Fruit fly (Drosophila melanogaster) whole organism, embryonic: ENCODE data around the gene Mrgn1.

Experiments
- Atf3 ChIP-seq: fragments of 200-800 bp; sonication (Bioruptor generic); optimal IDR thresholded peaks from 3 replicates; lab custom pipeline; 2016; ENCODE audit warnings: missing biosample characterization, missing genetic modification characterization
- Atf6 ChIP-seq: fragments of 200-800 bp; sonication (Bioruptor generic); IDR thresholded peaks from 2 replicates; pipeline ENCODE4 v1.3.6; 2022; ENCODE audit warnings: missing biosample characterization, missing genetic modification characterization
- CG10654 ChIP-seq: fragments of 200-800 bp; sonication (Bioruptor generic); optimal IDR thresholded peaks from 2 replicates; lab custom pipeline; 2016; ENCODE audit warnings: missing biosample characterization, missing genetic modification characterization
- CG11247 ChIP-seq: fragments of 200-800 bp; sonication (Bioruptor generic); IDR thresholded peaks from 2 replicates; pipeline ENCODE4 v1.3.6; 2022; ENCODE audit warnings: missing biosample characterization, missing genetic modification characterization
- CG11456 ChIP-seq: fragments of 200-800 bp; sonication (Bioruptor generic); IDR thresholded peaks from 3 replicates; pipeline ENCODE4 v1.3.6; 2022; ENCODE audit warnings: missing biosample characterization, missing genetic modification characterization
- CG12942 ChIP-seq: fragments of 200-800 bp; sonication (Bioruptor generic); optimal IDR thresholded peaks from 3 replicates; lab custom pipeline; 2016; ENCODE audit warnings: missing biosample characterization, missing genetic modification characterization
- CG1603 ChIP-seq: fragments of 200-800 bp; sonication (Bioruptor generic); optimal IDR thresholded peaks from 2 replicates; lab custom pipeline; 2019; ENCODE audit warnings: missing biosample characterization, mild to moderate bottlenecking, missing genetic modification characterization, moderate library complexity
- CG17361 ChIP-seq: fragments of 200-800 bp; sonication (Bioruptor generic); IDR thresholded peaks from 3 replicates; pipeline ENCODE4 v1.3.6; 2022; ENCODE audit warnings: missing biosample characterization, missing genetic modification characterization
- CG18619 ChIP-seq: fragments of 200-800 bp; sonication (Bioruptor generic); optimal IDR thresholded peaks from 3 replicates; lab custom pipeline; 2017; ENCODE audit warnings: missing biosample characterization, mild to moderate bottlenecking, missing genetic modification characterization
- CG2129 ChIP-seq: fragments of 200-800 bp; sonication (Bioruptor generic); IDR thresholded peaks from 2 replicates; pipeline ENCODE4 v1.3.6; 2022; ENCODE audit warnings: missing biosample characterization, missing genetic modification characterization; ENCODE audit not compliant: partially characterized antibody
- CG3847 ChIP-seq: fragments of 200-800 bp; sonication (Bioruptor generic); IDR thresholded peaks from 2 replicates; pipeline ENCODE4 v1.3.6; 2022; ENCODE audit warnings: missing biosample characterization, missing genetic modification characterization
- CG4424 ChIP-seq: fragments of 200-800 bp; sonication (Bioruptor generic); optimal IDR thresholded peaks from 3 replicates; lab custom pipeline; 2016; ENCODE audit warnings: missing biosample characterization, missing genetic modification characterization
- CG4617 ChIP-seq: fragments of 200-800 bp; sonication (Bioruptor generic); optimal IDR thresholded peaks from 3 replicates; lab custom pipeline; 2016; ENCODE audit warnings: missing biosample characterization, missing genetic modification characterization, borderline replicate concordance
- CG6689 ChIP-seq: fragments of 200-800 bp; sonication (Bioruptor generic); IDR thresholded peaks from 2 replicates; pipeline ENCODE4 v1.3.6; 2022; ENCODE audit warnings: missing biosample characterization, missing genetic modification characterization
- CG7745 ChIP-seq: fragments of 200-800 bp; sonication (Bioruptor generic); optimal IDR thresholded peaks from 2 replicates; lab custom pipeline; 2018; ENCODE audit warnings: missing biosample characterization, mild to moderate bottlenecking, missing genetic modification characterization, moderate library complexity
- CG8924 ChIP-seq: fragments of 200-800 bp; optimal IDR thresholded peaks from 3 replicates; lab custom pipeline; 2019; ENCODE audit warnings: missing biosample characterization, mild to moderate bottlenecking, missing genetic modification characterization, moderate library complexity
- D19A ChIP-seq: fragments of 200-800 bp; optimal IDR thresholded peaks from 3 replicates; lab custom pipeline; 2019; ENCODE audit warnings: missing biosample characterization, mild to moderate bottlenecking, missing genetic modification characterization, moderate library complexity
- Dip3 ChIP-seq: fragments of 200-800 bp; sonication (Bioruptor generic); optimal IDR thresholded peaks from 3 replicates; lab custom pipeline; 2016; ENCODE audit warnings: missing biosample characterization, missing genetic modification characterization
- Drgx ChIP-seq: fragments of 200-800 bp; sonication (Bioruptor generic); IDR thresholded peaks from 2 replicates; pipeline ENCODE4 v1.3.6; 2022; ENCODE audit warnings: missing biosample characterization, missing genetic modification characterization
- ERR ChIP-seq: fragments of 200-800 bp; sonication (Bioruptor generic); optimal IDR thresholded peaks from 2 replicates; lab custom pipeline; 2016; ENCODE audit warnings: missing biosample characterization, missing genetic modification characterization
- HHEX ChIP-seq: fragments of 200-800 bp; sonication (Bioruptor generic); optimal IDR thresholded peaks from 3 replicates; lab custom pipeline; 2017; ENCODE audit warnings: missing biosample characterization, mild to moderate bottlenecking, missing genetic modification characterization, missing genetic modification reagents
- HLH4C ChIP-seq: fragments of 200-800 bp; sonication (Bioruptor generic); IDR thresholded peaks from 3 replicates; pipeline ENCODE4 v1.3.6; 2022; ENCODE audit warnings: missing biosample characterization, missing genetic modification characterization; ENCODE audit not compliant: partially characterized antibody
- HmgD ChIP-seq: fragments of 200-800 bp; sonication (Bioruptor generic); optimal IDR thresholded peaks from 3 replicates; lab custom pipeline; 2016; ENCODE audit warnings: missing biosample characterization, missing genetic modification characterization
- Hr78 ChIP-seq, 2 experiments: fragments of 200-800 bp in 1 of 2; fragments of >200 bp in 1 of 2; sonication (Bioruptor generic) in 1 of 2; optimal IDR thresholded peaks; 2 replicates each; lab custom pipeline; 2017 to 2019; ENCODE audit warnings: missing biosample characterization in 2 of 2, missing genetic modification characterization in 2 of 2, mild to moderate bottlenecking in 1 of 2, moderate library complexity in 1 of 2
- Jarid2 ChIP-seq: fragments of 200-800 bp; sonication (Bioruptor generic); optimal IDR thresholded peaks from 3 replicates; lab custom pipeline; 2017; ENCODE audit warnings: mild to moderate bottlenecking, missing biosample characterization, missing genetic modification reagents, missing genetic modification characterization
- Lhr ChIP-seq: fragments of 200-800 bp; sonication (Bioruptor generic); optimal IDR thresholded peaks from 3 replicates; lab custom pipeline; 2017; ENCODE audit warnings: mild to moderate bottlenecking, missing biosample characterization, missing genetic modification reagents, missing genetic modification characterization
- Mes4 ChIP-seq: fragments of 200-800 bp; sonication (Bioruptor generic); optimal IDR thresholded peaks from 2 replicates; lab custom pipeline; 2016; ENCODE audit warnings: missing biosample characterization, missing genetic modification characterization
- Myb ChIP-seq: fragments of 200-800 bp; sonication (Bioruptor generic); optimal IDR thresholded peaks from 2 replicates; lab custom pipeline; 2016; ENCODE audit warnings: missing biosample characterization, missing genetic modification characterization
- NC2α ChIP-seq: fragments of 200-800 bp; sonication (Bioruptor generic); optimal IDR thresholded peaks from 2 replicates; lab custom pipeline; 2016; ENCODE audit warnings: missing biosample characterization, missing genetic modification characterization
- Nf-YC ChIP-seq: fragments of 200-800 bp; optimal IDR thresholded peaks from 3 replicates; lab custom pipeline; 2019; ENCODE audit warnings: missing biosample characterization, mild to moderate bottlenecking, missing genetic modification characterization, moderate library complexity
- NfI ChIP-seq: fragments of 200-800 bp; sonication (Bioruptor generic); optimal IDR thresholded peaks from 3 replicates; lab custom pipeline; 2018; ENCODE audit warnings: missing biosample characterization, mild to moderate bottlenecking, missing genetic modification characterization, moderate library complexity
- Ptx1 ChIP-seq: fragments of 200-800 bp; sonication (Bioruptor generic); IDR thresholded peaks from 2 replicates; pipeline ENCODE4 v1.3.6; 2022; ENCODE audit warnings: missing biosample characterization, missing genetic modification characterization
- Ssrp ChIP-seq: fragments of 200-800 bp; sonication (Bioruptor generic); optimal IDR thresholded peaks from 2 replicates; lab custom pipeline; 2018; ENCODE audit warnings: missing biosample characterization, mild to moderate bottlenecking, missing genetic modification characterization, moderate library complexity
- ato ChIP-seq: fragments of 200-800 bp; sonication (Bioruptor generic); IDR thresholded peaks from 2 replicates; pipeline ENCODE4 v1.3.6; 2022; ENCODE audit warnings: missing biosample characterization, missing genetic modification characterization; ENCODE audit not compliant: partially characterized antibody
- bbx ChIP-seq: fragments of 200-800 bp; sonication (Bioruptor generic); IDR thresholded peaks from 2 replicates; pipeline ENCODE4 v1.3.6; 2022; ENCODE audit warnings: missing biosample characterization, missing genetic modification characterization; ENCODE audit not compliant: partially characterized antibody
- chif ChIP-seq, 2 experiments: fragments of 200-800 bp; sonication (Bioruptor generic); optimal IDR thresholded peaks; 3 replicates each; lab custom pipeline; 2016; ENCODE audit warnings: missing biosample characterization in 2 of 2, missing genetic modification characterization in 2 of 2
- dmrt99B ChIP-seq: fragments of 200-800 bp; sonication (Bioruptor generic); optimal IDR thresholded peaks from 2 replicates; lab custom pipeline; 2018; ENCODE audit warnings: missing biosample characterization, mild to moderate bottlenecking, missing genetic modification characterization, moderate library complexity
- gcm2 ChIP-seq: fragments of 200-800 bp; sonication (Bioruptor generic); optimal IDR thresholded peaks from 2 replicates; lab custom pipeline; 2016; ENCODE audit warnings: missing biosample characterization, missing genetic modification characterization
- gro ChIP-seq: fragments of 200-800 bp; sonication (Bioruptor generic); optimal IDR thresholded peaks from 2 replicates; lab custom pipeline; 2016; ENCODE audit warnings: missing biosample characterization, missing genetic modification characterization
- jing ChIP-seq: fragments of 200-800 bp; sonication (Bioruptor generic); optimal IDR thresholded peaks from 2 replicates; lab custom pipeline; 2018; ENCODE audit warnings: missing biosample characterization, mild to moderate bottlenecking, missing genetic modification characterization
- lov ChIP-seq, 2 experiments: fragments of 200-800 bp in 1 of 2; fragments of >200 bp in 1 of 2; sonication (Bioruptor generic) in 1 of 2; IDR thresholded peaks in 1 of 2; optimal IDR thresholded peaks in 1 of 2; 2 replicates in 1 of 2; 3 replicates in 1 of 2; pipeline versions ENCODE4 v1.3.6 to Lab custom; 2017 to 2022; ENCODE audit warnings: missing biosample characterization in 1 of 2, missing genetic modification characterization in 1 of 2
- pzg ChIP-seq: fragments of 200-800 bp; sonication (Bioruptor generic); optimal IDR thresholded peaks from 3 replicates; lab custom pipeline; 2018; ENCODE audit warnings: missing biosample characterization, mild to moderate bottlenecking, missing genetic modification characterization, moderate library complexity
- ro ChIP-seq: fragments of 200-800 bp; sonication (Bioruptor generic); IDR thresholded peaks from 2 replicates; pipeline ENCODE4 v1.3.6; 2022; ENCODE audit warnings: missing biosample characterization, missing genetic modification characterization
- salm ChIP-seq: fragments of 200-800 bp; sonication (Bioruptor generic); optimal IDR thresholded peaks from 2 replicates; lab custom pipeline; 2018; ENCODE audit warnings: missing biosample characterization, mild to moderate bottlenecking, missing genetic modification characterization
- sna ChIP-seq: fragments of 200-800 bp; sonication (Bioruptor generic); IDR thresholded peaks from 2 replicates; pipeline ENCODE4 v1.3.6; 2022; ENCODE audit warnings: missing biosample characterization, missing genetic modification characterization; ENCODE audit not compliant: partially characterized antibody
- tio ChIP-seq: fragments of 200-800 bp; sonication (Bioruptor generic); optimal IDR thresholded peaks from 2 replicates; lab custom pipeline; 2017; ENCODE audit warnings: missing biosample characterization, missing genetic modification characterization, inconsistent platforms
- unc-4 ChIP-seq: fragments of 200-800 bp; sonication (Bioruptor generic); IDR thresholded peaks from 2 replicates; pipeline ENCODE4 v1.3.6; 2022; ENCODE audit warnings: missing biosample characterization, missing genetic modification characterization; ENCODE audit not compliant: partially characterized antibody
- unpg ChIP-seq: fragments of 200-800 bp; sonication (Bioruptor generic); optimal IDR thresholded peaks from 3 replicates; lab custom pipeline; 2018; ENCODE audit warnings: missing biosample characterization, mild to moderate bottlenecking, missing genetic modification characterization, moderate library complexity
- zfh2 ChIP-seq: fragments of 200-800 bp; sonication (Bioruptor generic); optimal IDR thresholded peaks from 2 replicates; lab custom pipeline; 2016; ENCODE audit warnings: missing biosample characterization, missing genetic modification characterization

Mrgn1 gene

dm6 chrX:13756776-13757312 lies 35.1 kb upstream of the Mrgn1 start, which contains the start of the genes CG32625 and Rtc1 (continued):
- TF ChIP-seq CG1603 (tag; lab: Kevin White, UChicago) (peak; percentile 38), Ptx1 (GFP tag; lab: Robert Waterston, UW) (peak; percentile 42), CG10654 (GFP tag; lab: Kevin White, UChicago) (peak; percentile 13), CG11247 (GFP tag; lab: Robert Waterston, UW) (no peak), Nf-YC (peak; percentile 53), HLH4C (GFP tag; lab: Robert Waterston, UW) (peak; percentile 70), Atf3 (GFP tag; lab: Kevin White, UChicago) (no peak), salm (tag; lab: Kevin White, UChicago) (no peak), Ssrp (tag; lab: Kevin White, UChicago) (peak; percentile 20), CG2129 (GFP tag; lab: Robert Waterston, UW) (0 out of 2 replicates have a peak, but pooled peaks have one; percentile 20), dmrt99B (peak; percentile 50), Dip3 (GFP tag; lab: Kevin White, UChicago) (peak; percentile 21), tio (GFP tag; lab: Kevin White, UChicago) (no peak), zfh2 (no peak), CG6689 (no peak), unpg (GFP tag; lab: Kevin White, UChicago) (peak; percentile 61), gcm2 (no peak), pzg (GFP tag; lab: Kevin White, UChicago) (peak; percentile 53), CG7745 (tag; lab: Kevin White, UChicago) (no peak), CG11456 (GFP tag; lab: Robert Waterston, UW) (peak; percentile 68; the same call in 1 of the 3 replicates), Hr78 (GFP tag; optimal IDR thresholded peaks at IDR 0.05; lab: Kevin White, UChicago) (no peak), Drgx (GFP tag; lab: Robert Waterston, UW) (no peak), CG12942 (no peak), bbx (GFP tag; lab: Robert Waterston, UW) (peak; percentile 45), CG17361 (GFP tag; lab: Robert Waterston, UW) (peak; percentile 64), ro (no peak), chif (GFP tag; optimal IDR thresholded peaks at IDR 0.05; lab: Kevin White, UChicago) (no peak), NC2α (no peak), jing (GFP tag; lab: Kevin White, UChicago) (no peak), lov (optimal IDR thresholded peaks at IDR 0.05; lab: Kevin White, UChicago) (no peak), lov (GFP tag; IDR thresholded peaks at IDR 0.05; lab: Robert Waterston, UW) (no peak), Atf6 (0 out of 2 replicates have a peak, but pooled peaks have one; percentile 30), CG4617 (peak; percentile 1), Mes4 (GFP tag; lab: Kevin White, UChicago) (no peak), Jarid2 (GFP tag; lab: Kevin White, UChicago) (no peak), NfI (GFP tag; lab: Kevin White, UChicago) (peak; percentile 40), ato (GFP tag; lab: Robert Waterston, UW) (no peak; the same call in 1 of the 2 replicates), HmgD (GFP tag; lab: Kevin White, UChicago) (no peak), HHEX (GFP tag; lab: Kevin White, UChicago) (no peak), Myb (no peak), unc-4 (GFP tag; lab: Robert Waterston, UW) (peak; percentile 67), CG3847 (GFP tag; lab: Robert Waterston, UW) (peak; percentile 70), CG18619 (GFP tag; lab: Kevin White, UChicago) (no peak), Lhr (GFP tag; lab: Kevin White, UChicago) (peak; percentile 51), D19A (tag; lab: Kevin White, UChicago) (peak; percentile 37), gro (no peak), ERR (GFP tag; lab: Kevin White, UChicago) (no peak), CG8924 (peak; percentile 55), CG4424 (GFP tag; lab: Kevin White, UChicago) (peak; percentile 47), sna (GFP tag; lab: Robert Waterston, UW) (no peak)
